Fruit fly (Drosophila melanogaster) whole organism, embryonic: Measurements from ENCODE around the gene RpLP1.

Experiments
- Adf1 ChIP-seq: fragments of 200-800 bp; sonication (Bioruptor generic); IDR thresholded peaks from 2 replicates; pipeline ENCODE4 v1.3.6; 2022; ENCODE audit warnings: missing biosample characterization, missing genetic modification characterization
- Blimp-1 ChIP-seq: fragments of 200-800 bp; sonication (Bioruptor generic); optimal IDR thresholded peaks from 3 replicates; lab custom pipeline; 2018; ENCODE audit warnings: missing biosample characterization, missing genetic modification characterization, mild to moderate bottlenecking, moderate library complexity, missing genetic modification reagents
- C15 ChIP-seq: fragments of 200-800 bp; sonication (Bioruptor generic); IDR thresholded peaks from 3 replicates; pipeline ENCODE4 v1.3.6; 2022; ENCODE audit warnings: missing biosample characterization, missing genetic modification characterization
- CG10366 ChIP-seq: fragments of 200-800 bp; sonication (Bioruptor generic); IDR thresholded peaks from 2 replicates; pipeline ENCODE4 v1.3.6; 2022; ENCODE audit warnings: missing biosample characterization, missing genetic modification characterization
- CG10979 ChIP-seq: fragments of 200-800 bp; sonication (Bioruptor generic); optimal IDR thresholded peaks from 2 replicates; lab custom pipeline; 2018; ENCODE audit warnings: missing biosample characterization, mild to moderate bottlenecking, missing genetic modification characterization, moderate library complexity
- CG11398 ChIP-seq: fragments of 200-800 bp; sonication (Bioruptor generic); optimal IDR thresholded peaks from 2 replicates; lab custom pipeline; 2016; ENCODE audit warnings: missing biosample characterization, missing genetic modification characterization
- CG11723 ChIP-seq: fragments of 200-800 bp; sonication (Bioruptor generic); optimal IDR thresholded peaks from 2 replicates; lab custom pipeline; 2017; ENCODE audit warnings: missing biosample characterization, mild to moderate bottlenecking, missing genetic modification characterization
- CG1529 ChIP-seq: fragments of 200-800 bp; sonication (Bioruptor generic); optimal IDR thresholded peaks from 3 replicates; lab custom pipeline; 2018; ENCODE audit warnings: missing biosample characterization, missing genetic modification characterization
- CG15601 ChIP-seq: fragments of 200-800 bp; sonication (Bioruptor generic); optimal IDR thresholded peaks from 3 replicates; lab custom pipeline; 2019; ENCODE audit warnings: missing biosample characterization, mild to moderate bottlenecking, missing genetic modification characterization, moderate library complexity
- CG18599 ChIP-seq: fragments of 200-800 bp; sonication (Bioruptor generic); optimal IDR thresholded peaks from 3 replicates; lab custom pipeline; 2017; ENCODE audit warnings: missing biosample characterization, missing genetic modification characterization, mild to moderate bottlenecking, moderate library complexity, missing genetic modification reagents
- CG3281 ChIP-seq: fragments of 200-800 bp; sonication (Bioruptor generic); optimal IDR thresholded peaks from 3 replicates; lab custom pipeline; 2017; ENCODE audit warnings: missing biosample characterization, mild to moderate bottlenecking, missing genetic modification characterization
- CG4730 ChIP-seq: fragments of 200-800 bp; sonication (Bioruptor generic); IDR thresholded peaks from 2 replicates; pipeline ENCODE4 v1.3.6; 2022; ENCODE audit warnings: missing biosample characterization, missing genetic modification characterization
- CG7372 ChIP-seq: fragments of 200-800 bp; sonication (Bioruptor generic); IDR thresholded peaks from 2 replicates; pipeline ENCODE4 v1.3.6; 2022; ENCODE audit warnings: missing biosample characterization, missing genetic modification characterization
- CG7928 ChIP-seq: fragments of 200-800 bp; sonication (Bioruptor generic); optimal IDR thresholded peaks from 2 replicates; lab custom pipeline; 2017; ENCODE audit warnings: missing biosample characterization, mild to moderate bottlenecking, missing genetic modification characterization
- CG8765 ChIP-seq: fragments of 200-800 bp; sonication (Bioruptor generic); IDR thresholded peaks from 2 replicates; pipeline ENCODE4 v1.3.6; 2022; ENCODE audit warnings: missing biosample characterization, missing genetic modification characterization
- Camta ChIP-seq: fragments of 200-800 bp; sonication (Bioruptor generic); optimal IDR thresholded peaks from 2 replicates; lab custom pipeline; 2016; ENCODE audit warnings: missing biosample characterization, missing genetic modification characterization
- CoRest ChIP-seq: fragments of 200-800 bp; sonication (Bioruptor generic); optimal IDR thresholded peaks from 3 replicates; lab custom pipeline; 2018; ENCODE audit warnings: missing biosample characterization, mild to moderate bottlenecking, missing genetic modification characterization, moderate library complexity
- Dp ChIP-seq: fragments of 200-800 bp; sonication (Bioruptor generic); optimal IDR thresholded peaks from 2 replicates; lab custom pipeline; 2018; ENCODE audit warnings: missing biosample characterization, mild to moderate bottlenecking, missing genetic modification characterization, moderate library complexity
- HHEX ChIP-seq: fragments of 200-800 bp; sonication (Bioruptor generic); optimal IDR thresholded peaks from 3 replicates; lab custom pipeline; 2017; ENCODE audit warnings: missing biosample characterization, mild to moderate bottlenecking, missing genetic modification characterization, missing genetic modification reagents
- HLH3B ChIP-seq: fragments of 200-800 bp; sonication (Bioruptor generic); IDR thresholded peaks from 2 replicates; pipeline ENCODE4 v1.3.6; 2022; ENCODE audit warnings: missing biosample characterization, missing genetic modification characterization
- Hey ChIP-seq: fragments of 200-800 bp; sonication (Bioruptor generic); optimal IDR thresholded peaks from 3 replicates; lab custom pipeline; 2018; ENCODE audit warnings: missing biosample characterization, mild to moderate bottlenecking, missing genetic modification characterization
- Hsf ChIP-seq: fragments of 200-800 bp; sonication (Bioruptor generic); optimal IDR thresholded peaks from 3 replicates; lab custom pipeline; 2016; ENCODE audit warnings: missing biosample characterization, missing genetic modification characterization
- MESR4 ChIP-seq: fragments of 200-800 bp; sonication (Bioruptor generic); optimal IDR thresholded peaks from 2 replicates; lab custom pipeline; 2018; ENCODE audit warnings: missing biosample characterization, mild to moderate bottlenecking, missing genetic modification characterization, moderate library complexity
- Usf ChIP-seq: fragments of 200-800 bp; sonication (Bioruptor generic); optimal IDR thresholded peaks from 2 replicates; lab custom pipeline; 2017; ENCODE audit warnings: missing genotype, missing biosample characterization, missing genetic modification characterization
- ab ChIP-seq: fragments of 200-800 bp; sonication (Bioruptor generic); optimal IDR thresholded peaks from 2 replicates; lab custom pipeline; 2016; ENCODE audit warnings: missing biosample characterization, missing genetic modification characterization
- chif ChIP-seq, 2 experiments: fragments of 200-800 bp; sonication (Bioruptor generic); optimal IDR thresholded peaks; 3 replicates each; lab custom pipeline; 2016; ENCODE audit warnings: missing biosample characterization in 2 of 2, missing genetic modification characterization in 2 of 2
- chm ChIP-seq: fragments of 200-800 bp; sonication (Bioruptor generic); IDR thresholded peaks from 2 replicates; pipeline ENCODE4 v1.3.6; 2022; ENCODE audit warnings: missing biosample characterization, missing genetic modification characterization
- corto ChIP-seq: fragments of 200-800 bp; sonication (Bioruptor generic); optimal IDR thresholded peaks from 2 replicates; lab custom pipeline; 2016; ENCODE audit warnings: missing biosample characterization, mild to moderate bottlenecking, missing genetic modification characterization, moderate library complexity
- crc ChIP-seq: fragments of 200-800 bp; sonication (Bioruptor generic); optimal IDR thresholded peaks from 2 replicates; lab custom pipeline; 2016; ENCODE audit warnings: missing biosample characterization, missing genetic modification characterization
- da ChIP-seq: fragments of 200-800 bp; sonication (Bioruptor generic); optimal IDR thresholded peaks from 2 replicates; lab custom pipeline; 2016; ENCODE audit warnings: missing biosample characterization, missing genetic modification characterization
- dati ChIP-seq: fragments of 200-800 bp; sonication (Bioruptor generic); IDR thresholded peaks from 2 replicates; pipeline ENCODE4 v1.3.6; 2022; ENCODE audit warnings: missing biosample characterization, missing genetic modification characterization
- disco-r ChIP-seq: fragments of 200-800 bp; sonication (Bioruptor generic); optimal IDR thresholded peaks from 2 replicates; lab custom pipeline; 2016; ENCODE audit warnings: missing biosample characterization, missing genetic modification characterization
- dpn ChIP-seq, 2 experiments: fragments of 200-800 bp; sonication (Bioruptor generic); optimal IDR thresholded peaks; 3 replicates each; lab custom pipeline; 2016; ENCODE audit warnings: missing biosample characterization in 2 of 2, missing genetic modification characterization in 2 of 2
- fd96Cb ChIP-seq: fragments of 200-800 bp; sonication (Bioruptor generic); optimal IDR thresholded peaks from 2 replicates; lab custom pipeline; 2018; ENCODE audit warnings: missing biosample characterization, mild to moderate bottlenecking, missing genetic modification characterization, moderate library complexity
- gcm2 ChIP-seq: fragments of 200-800 bp; sonication (Bioruptor generic); optimal IDR thresholded peaks from 2 replicates; lab custom pipeline; 2016; ENCODE audit warnings: missing biosample characterization, missing genetic modification characterization
- gsb ChIP-seq: fragments of 200-800 bp; sonication (Bioruptor generic); IDR thresholded peaks from 2 replicates; pipeline ENCODE4 v1.3.6; 2022; ENCODE audit warnings: missing biosample characterization, missing genetic modification characterization
- hkb ChIP-seq, 2 experiments: fragments of 200-800 bp in 1 of 2; fragments of >200 bp in 1 of 2; sonication (Bioruptor generic) in 1 of 2; IDR thresholded peaks in 1 of 2; optimal IDR thresholded peaks in 1 of 2; 2 replicates each; pipeline versions ENCODE4 v1.3.6 to Lab custom; 2017 to 2022; ENCODE audit warnings: missing biosample characterization in 1 of 2, missing genetic modification characterization in 1 of 2
- jigr1 ChIP-seq: fragments of 200-800 bp; sonication (Bioruptor generic); IDR thresholded peaks from 3 replicates; pipeline ENCODE4 v1.3.6; 2022; ENCODE audit warnings: missing biosample characterization, missing genetic modification characterization
- knrl ChIP-seq: fragments of 200-800 bp; sonication (Bioruptor generic); IDR thresholded peaks from 3 replicates; pipeline ENCODE4 v1.3.6; 2022; ENCODE audit warnings: missing biosample characterization, missing genetic modification characterization; ENCODE audit not compliant: partially characterized antibody
- lbe ChIP-seq: fragments of 200-800 bp; sonication (Bioruptor generic); optimal IDR thresholded peaks from 2 replicates; lab custom pipeline; 2016; ENCODE audit warnings: missing biosample characterization, mild to moderate bottlenecking, missing genetic modification characterization
- nmo ChIP-seq: fragments of 200-800 bp; sonication (Bioruptor generic); optimal IDR thresholded peaks from 2 replicates; lab custom pipeline; 2018; ENCODE audit warnings: missing biosample characterization, mild to moderate bottlenecking, missing genetic modification characterization, moderate library complexity
- pho ChIP-seq: fragments of 200-800 bp; sonication (Bioruptor generic); optimal IDR thresholded peaks from 2 replicates; lab custom pipeline; 2016; ENCODE audit warnings: missing biosample characterization, missing genetic modification characterization
- pzg ChIP-seq: fragments of 200-800 bp; sonication (Bioruptor generic); optimal IDR thresholded peaks from 3 replicates; lab custom pipeline; 2018; ENCODE audit warnings: missing biosample characterization, mild to moderate bottlenecking, missing genetic modification characterization, moderate library complexity
- ranshi ChIP-seq: fragments of 200-800 bp; sonication (Bioruptor generic); IDR thresholded peaks from 2 replicates; pipeline ENCODE4 v1.3.6; 2022; ENCODE audit warnings: missing biosample characterization, missing genetic modification characterization
- sob ChIP-seq: fragments of 200-800 bp; sonication (Bioruptor generic); IDR thresholded peaks from 2 replicates; pipeline ENCODE4 v1.3.6; 2022; ENCODE audit warnings: missing biosample characterization, missing genetic modification characterization
- tio ChIP-seq: fragments of 200-800 bp; sonication (Bioruptor generic); optimal IDR thresholded peaks from 2 replicates; lab custom pipeline; 2017; ENCODE audit warnings: missing biosample characterization, missing genetic modification characterization, inconsistent platforms
- trem ChIP-seq: fragments of 200-800 bp; optimal IDR thresholded peaks from 3 replicates; lab custom pipeline; 2019; ENCODE audit warnings: missing biosample characterization, mild to moderate bottlenecking, missing genetic modification characterization, moderate library complexity
- vnd ChIP-seq: fragments of 200-800 bp; sonication (Bioruptor generic); IDR thresholded peaks from 3 replicates; pipeline ENCODE4 v1.3.6; 2022; ENCODE audit warnings: missing biosample characterization, missing genetic modification characterization; ENCODE audit not compliant: partially characterized antibody

The RpLP1 gene

dm6 chr2L:429680-430484 is 10.1 kb downstream of the RpLP1 start (continued):
- no peak for TF ChIP-seq pzg (GFP tag; lab: Kevin White, UChicago)
- TF ChIP-seq CG1529 (GFP tag; lab: Kevin White, UChicago): peak; percentile 6
- no peak for TF ChIP-seq MESR4 (GFP tag; lab: Kevin White, UChicago)
- TF ChIP-seq CG15601 (tag; lab: Kevin White, UChicago): peak; percentile 49
- no peak for TF ChIP-seq gsb (GFP tag; lab: Robert Waterston, UW)
- TF ChIP-seq Camta (GFP tag; lab: Kevin White, UChicago): peak; percentile 39
- peak; percentile 52 for TF ChIP-seq pho (GFP tag; lab: Kevin White, UChicago)
- TF ChIP-seq Hsf (GFP tag; lab: Kevin White, UChicago): peak; percentile 64
- no peak for TF ChIP-seq disco-r
- TF ChIP-seq chif (GFP tag; optimal IDR thresholded peaks at IDR 0.05; lab: Kevin White, UChicago): peak; percentile 44 to 45
- TF ChIP-seq trem (tag; lab: Kevin White, UChicago): peak; percentile 9
- no peak for TF ChIP-seq da
- TF ChIP-seq Dp (GFP tag; lab: Kevin White, UChicago): no peak
- no peak for TF ChIP-seq C15 (GFP tag; lab: Robert Waterston, UW)
- TF ChIP-seq Usf (GFP tag; lab: Kevin White, UChicago): peak; percentile 39
- TF ChIP-seq Blimp-1: peak; percentile 59
- peak; percentile 42 for TF ChIP-seq CoRest (tag; lab: Kevin White, UChicago)
- TF ChIP-seq CG4730 (GFP tag; lab: Robert Waterston, UW): peak; percentile 35; the same call in 1 of the 2 replicates
- peak; percentile 63 for TF ChIP-seq CG11398
- TF ChIP-seq dati (GFP tag; lab: Robert Waterston, UW): no peak
- peak; percentile 39 for TF ChIP-seq CG10366 (GFP tag; lab: Robert Waterston, UW)
- peak; percentile 27 for TF ChIP-seq CG18599 (GFP tag; lab: Kevin White, UChicago)
- TF ChIP-seq dpn (GFP tag; optimal IDR thresholded peaks at IDR 0.05; lab: Kevin White, UChicago): peak; percentile 23 to 50
- TF ChIP-seq nmo (GFP tag; lab: Kevin White, UChicago): peak; percentile 49
- no peak for TF ChIP-seq CG7928 (GFP tag; lab: Kevin White, UChicago)
- no peak for TF ChIP-seq CG11723 (GFP tag; lab: Kevin White, UChicago)
- TF ChIP-seq chm (GFP tag; lab: Robert Waterston, UW): peak; percentile 58; the same call in 1 of the 2 replicates
- TF ChIP-seq tio (GFP tag; lab: Kevin White, UChicago): peak; percentile 12
- no peak for TF ChIP-seq vnd
- peak; percentile 72 for TF ChIP-seq CG10979
- TF ChIP-seq HHEX (GFP tag; lab: Kevin White, UChicago): peak; percentile 44
- TF ChIP-seq CG3281 (GFP tag; lab: Kevin White, UChicago): peak; percentile 47
- 0 out of 3 replicates have a peak, but pooled peaks have one; percentile 32 for TF ChIP-seq knrl (GFP tag; lab: Robert Waterston, UW)
- TF ChIP-seq ab (GFP tag; lab: Kevin White, UChicago): peak; percentile 0
- TF ChIP-seq jigr1 (GFP tag; lab: Robert Waterston, UW): no peak
- TF ChIP-seq HLH3B (GFP tag; lab: Robert Waterston, UW): peak; percentile 37; the same call in 1 of the 2 replicates
- TF ChIP-seq crc (GFP tag; lab: Kevin White, UChicago): peak; percentile 23
- TF ChIP-seq gcm2 (GFP tag; lab: Kevin White, UChicago): no peak
- peak; percentile 62 for TF ChIP-seq fd96Cb (tag; lab: Kevin White, UChicago)
- no peak for TF ChIP-seq Hey (tag; lab: Kevin White, UChicago)
- TF ChIP-seq corto: peak; percentile 79
- peak; percentile 56; the same call in 1 of the 2 replicates for TF ChIP-seq CG8765
- no peak for TF ChIP-seq CG7372 (GFP tag; lab: Robert Waterston, UW)
- no peak for TF ChIP-seq sob
- peak; percentile 61; the same call in 1 of the 2 replicates for TF ChIP-seq ranshi
- TF ChIP-seq hkb (optimal IDR thresholded peaks at IDR 0.05; lab: Kevin White, UChicago): no peak
- 0 out of 2 replicates have a peak, but pooled peaks have one; percentile 46 for TF ChIP-seq hkb (GFP tag; IDR thresholded peaks at IDR 0.05; lab: Robert Waterston, UW)
- TF ChIP-seq Adf1 (GFP tag; lab: Robert Waterston, UW): no peak
- peak; percentile 91 for TF ChIP-seq lbe (GFP tag; lab: Kevin White, UChicago)
